Fruit fly (Drosophila melanogaster): ENCODE measurements around the gene CG31200.

Gene CG31200

DNA sequence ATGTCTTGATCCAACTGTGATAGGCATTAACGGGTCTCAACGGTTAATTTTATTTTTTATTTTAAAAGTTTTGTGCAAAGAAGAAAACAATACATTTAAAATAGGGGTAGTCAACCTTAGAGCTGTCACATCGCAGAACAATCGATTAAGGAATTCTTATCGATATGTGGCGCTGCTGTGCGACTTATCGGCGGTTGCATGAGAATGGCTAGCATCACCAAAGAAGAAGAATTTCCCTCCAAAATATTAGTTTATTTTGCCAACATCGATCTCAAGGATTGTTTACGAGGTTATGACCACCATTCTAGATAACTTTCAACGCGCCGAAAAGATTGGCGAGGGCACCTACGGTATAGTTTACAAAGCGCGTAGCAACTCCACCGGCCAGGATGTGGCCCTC is 9.7 kb downstream of the CG31200 start, which contains the start of gene Cdk2 (continued):
- no peak for TF ChIP-seq CG10321 (GFP tag; IDR thresholded peaks at IDR 0.05)
- no peak for TF ChIP-seq CG6854 (GFP tag; optimal IDR thresholded peaks at IDR 0.05)
- no peak for TF ChIP-seq sc (optimal IDR thresholded peaks at IDR 0.05)
- no peak for TF ChIP-seq sc (GFP tag; optimal IDR thresholded peaks at IDR 0.05)
- TF ChIP-seq CG3995 (GFP tag; optimal IDR thresholded peaks at IDR 0.05), result no peak
- TF ChIP-seq cato (GFP tag; optimal IDR thresholded peaks at IDR 0.05; ENCODE audit: borderline replicate concordance), result no peak
- peak; percentile 13 for TF ChIP-seq HmgD (GFP tag; optimal IDR thresholded peaks at IDR 0.05)
- TF ChIP-seq CG8359 (GFP tag; optimal IDR thresholded peaks at IDR 0.05; ENCODE audit: borderline replicate concordance), result no peak
- no peak for TF ChIP-seq CG15073 (GFP tag; optimal IDR thresholded peaks at IDR 0.05)
- no peak for TF ChIP-seq fd96Cb (tag; optimal IDR thresholded peaks at IDR 0.05)
- no peak for TF ChIP-seq toy (GFP tag; IDR thresholded peaks at IDR 0.05)
- TF ChIP-seq stc (GFP tag; IDR thresholded peaks at IDR 0.05), result no peak
- no peak for TF ChIP-seq pfk (GFP tag; optimal IDR thresholded peaks at IDR 0.05)
- no peak for TF ChIP-seq ATbp (GFP tag; optimal IDR thresholded peaks at IDR 0.05)
- TF ChIP-seq ewg (GFP tag; optimal IDR thresholded peaks at IDR 0.05), result no peak
- TF ChIP-seq amos (GFP tag; IDR thresholded peaks at IDR 0.05; ENCODE audit: partially characterized antibody), result peak; percentile 96
- peak; percentile 93 for TF ChIP-seq knrl (GFP tag; IDR thresholded peaks at IDR 0.05; ENCODE audit: partially characterized antibody)
- TF ChIP-seq emc (GFP tag; optimal IDR thresholded peaks at IDR 0.05), result no peak
- no peak for TF ChIP-seq CG10959 (GFP tag; IDR thresholded peaks at IDR 0.05)
- no peak for TF ChIP-seq unpg (GFP tag; optimal IDR thresholded peaks at IDR 0.05)
- no peak for TF ChIP-seq croc (GFP tag; conservative IDR thresholded peaks at IDR 0.05)
- TF ChIP-seq CG17359 (tag; optimal IDR thresholded peaks at IDR 0.05), result no peak
- TF ChIP-seq CHES-1-like (GFP tag; optimal IDR thresholded peaks at IDR 0.05), result peak; percentile 21
- TF ChIP-seq Awh (GFP tag; IDR thresholded peaks at IDR 0.05), result no peak
- peak; percentile 31 for TF ChIP-seq zen (tag; optimal IDR thresholded peaks at IDR 0.05)
- TF ChIP-seq mld (GFP tag; IDR thresholded peaks at IDR 0.05; ENCODE audit: partially characterized antibody), result peak; percentile 91
- no peak for TF ChIP-seq lola (GFP tag; optimal IDR thresholded peaks at IDR 0.05)
- peak; percentile 89 for TF ChIP-seq hb (GFP tag; IDR thresholded peaks at IDR 0.05; ENCODE audit: partially characterized antibody)
- TF ChIP-seq BtbVII (GFP tag; optimal IDR thresholded peaks at IDR 0.05), result no peak
- TF ChIP-seq bowl (GFP tag; IDR thresholded peaks at IDR 0.05), result no peak
- TF ChIP-seq kay (GFP tag; optimal IDR thresholded peaks at IDR 0.05), result no peak
- peak; percentile 7 for TF ChIP-seq zfh2 (GFP tag; optimal IDR thresholded peaks at IDR 0.05)
- TF ChIP-seq unc-4 (GFP tag; IDR thresholded peaks at IDR 0.05; ENCODE audit: partially characterized antibody), result peak; percentile 86
- peak; percentile 32 for TF ChIP-seq CoRest (tag; optimal IDR thresholded peaks at IDR 0.05)
- no peak for TF ChIP-seq ara (GFP tag; IDR thresholded peaks at IDR 0.05)
- TF ChIP-seq CG10654 (GFP tag; optimal IDR thresholded peaks at IDR 0.05), result no peak
- TF ChIP-seq Hmr (GFP tag; optimal IDR thresholded peaks at IDR 0.05), result no peak
- no peak for TF ChIP-seq NK7.1 (GFP tag; optimal IDR thresholded peaks at IDR 0.05)
- no peak for TF ChIP-seq Vsx1 (GFP tag; optimal IDR thresholded peaks at IDR 0.05)
- TF ChIP-seq odd (GFP tag; optimal IDR thresholded peaks at IDR 0.05), result no peak
- TF ChIP-seq stwl (tag; optimal IDR thresholded peaks at IDR 0.05), result peak; percentile 87
- no peak for TF ChIP-seq CG10274 (GFP tag; optimal IDR thresholded peaks at IDR 0.05)
- TF ChIP-seq Dp (GFP tag; optimal IDR thresholded peaks at IDR 0.05), result peak; percentile 78
- TF ChIP-seq HHEX (GFP tag; optimal IDR thresholded peaks at IDR 0.05), result no peak
- no peak for TF ChIP-seq Blimp-1 (GFP tag; optimal IDR thresholded peaks at IDR 0.05)
- no peak for TF ChIP-seq lbe (GFP tag; optimal IDR thresholded peaks at IDR 0.05)
- no peak for TF ChIP-seq CG7839 (tag; optimal IDR thresholded peaks at IDR 0.05)
- no peak for TF ChIP-seq CG4820 (GFP tag; optimal IDR thresholded peaks at IDR 0.05)
- TF ChIP-seq sima (GFP tag; optimal IDR thresholded peaks at IDR 0.05), result no peak
- no peak for TF ChIP-seq CG15011 (GFP tag; optimal IDR thresholded peaks at IDR 0.05)
